Worm (Caenorhabditis elegans) whole organism, L2 larva: Measurements from ENCODE around the gene Y43F8C.17.
"Not testable (repeated sequence)": the region's sequence is repeated elsewhere in the genome, so short reads cannot be mapped to it uniquely, and the experiment has no call there.

Experiments used
- lin-13 ChIP-seq: fragments of 150-350 bp; optimal IDR thresholded peaks from 2 replicates; lab custom pipeline; 2014; ENCODE audit warnings: missing biosample characterization, missing genetic modification reagents, missing genetic modification characterization
- nhr-10 ChIP-seq: sonication (generic microtip); optimal IDR thresholded peaks from 2 replicates; lab custom pipeline; 2017; ENCODE audit warnings: missing biosample characterization, missing genetic modification characterization
- nhr-129 ChIP-seq: fragments of 150-350 bp; optimal IDR thresholded peaks from 2 replicates; lab custom pipeline; 2014; ENCODE audit warnings: missing biosample characterization, missing genetic modification characterization
- nhr-237 ChIP-seq: fragments of 150-350 bp; optimal IDR thresholded peaks from 2 replicates; lab custom pipeline; 2014; ENCODE audit warnings: missing biosample characterization, missing genetic modification characterization
- sma-3 ChIP-seq: sonication (generic microtip); optimal IDR thresholded peaks from 2 replicates; lab custom pipeline; 2016; ENCODE audit warnings: missing genetic modification reagents, missing genetic modification characterization, missing compliant biosample characterization
- snpc-4 ChIP-seq: fragments of 150-350 bp; optimal IDR thresholded peaks from 2 replicates; lab custom pipeline; 2014; ENCODE audit warnings: missing biosample characterization, missing genetic modification characterization
- ztf-11 ChIP-seq: sonication (generic microtip); optimal IDR thresholded peaks from 2 replicates; lab custom pipeline; 2017; ENCODE audit warnings: missing biosample characterization, missing genetic modification characterization

DNA sequence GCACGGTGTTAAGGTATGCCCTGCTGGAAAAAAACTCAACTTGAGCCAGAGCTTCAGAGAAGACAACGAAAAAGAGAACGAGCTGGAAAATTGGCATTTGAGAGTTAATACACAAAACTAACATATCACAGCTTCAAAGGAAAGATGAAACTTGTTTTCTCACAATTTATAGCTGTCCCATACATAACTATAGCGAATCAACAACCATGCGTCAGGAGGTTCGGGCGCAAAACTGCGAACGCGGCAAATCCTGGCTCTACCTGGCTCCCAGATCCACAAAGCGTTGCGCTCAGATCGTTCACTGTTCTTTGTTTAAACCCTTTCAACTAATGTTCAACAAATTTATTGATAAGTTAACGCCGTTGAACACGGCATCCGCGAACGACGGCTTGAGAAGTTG lies 4.3 kb upstream of the Y43F8C.17 start, which contains the start of gene Y43F8C.23:
- TF ChIP-seq snpc-4 (tag; lab: Kevin White, UChicago); nhr-10 (tag; lab: Kevin White, UChicago); nhr-129 (tag; lab: Kevin White, UChicago); ztf-11 (tag; lab: Kevin White, UChicago); sma-3; nhr-237 (tag; lab: Kevin White, UChicago); lin-13 (GFP tag; lab: Kevin White, UChicago): not testable (repeated sequence)
